Fruit fly (Drosophila melanogaster) whole organism, embryonic: ENCODE measurements around the gene NELF-B.

Experiments
- Atf6 ChIP-seq: fragments of 200-800 bp; sonication (Bioruptor generic); IDR thresholded peaks from 2 replicates; pipeline ENCODE4 v1.3.6; 2022; ENCODE audit warnings: missing biosample characterization, missing genetic modification characterization
- CG10543 ChIP-seq: fragments of 200-800 bp; sonication (Bioruptor generic); optimal IDR thresholded peaks from 3 replicates; lab custom pipeline; 2017; ENCODE audit warnings: missing biosample characterization, mild to moderate bottlenecking, missing genetic modification characterization, moderate library complexity
- CG11398 ChIP-seq: fragments of 200-800 bp; sonication (Bioruptor generic); optimal IDR thresholded peaks from 2 replicates; lab custom pipeline; 2016; ENCODE audit warnings: missing biosample characterization, missing genetic modification characterization
- CG11695 ChIP-seq: fragments of 200-800 bp; sonication (Bioruptor generic); IDR thresholded peaks from 3 replicates; pipeline ENCODE4 v1.3.6; 2022; ENCODE audit warnings: missing biosample characterization, missing genetic modification characterization
- CG12219 ChIP-seq: fragments of 200-800 bp; sonication (Bioruptor generic); optimal IDR thresholded peaks from 3 replicates; lab custom pipeline; 2018; ENCODE audit warnings: missing biosample characterization, mild to moderate bottlenecking, missing genetic modification characterization
- CG13624 ChIP-seq: fragments of 200-800 bp; sonication (Bioruptor generic); optimal IDR thresholded peaks from 2 replicates; lab custom pipeline; 2016; ENCODE audit warnings: missing biosample characterization, missing genetic modification characterization
- CG14014 ChIP-seq: fragments of 200-800 bp; sonication (Bioruptor generic); IDR thresholded peaks from 2 replicates; pipeline ENCODE4 v1.3.6; 2022; ENCODE audit warnings: missing biosample characterization, missing genetic modification characterization
- CG15601 ChIP-seq: fragments of 200-800 bp; sonication (Bioruptor generic); optimal IDR thresholded peaks from 3 replicates; lab custom pipeline; 2019; ENCODE audit warnings: missing biosample characterization, mild to moderate bottlenecking, missing genetic modification characterization, moderate library complexity
- CG1603 ChIP-seq: fragments of 200-800 bp; sonication (Bioruptor generic); optimal IDR thresholded peaks from 2 replicates; lab custom pipeline; 2019; ENCODE audit warnings: missing biosample characterization, mild to moderate bottlenecking, missing genetic modification characterization, moderate library complexity
- CG18476 ChIP-seq: fragments of 200-800 bp; sonication (Bioruptor generic); optimal IDR thresholded peaks from 2 replicates; lab custom pipeline; 2016; ENCODE audit warnings: missing biosample characterization, mild to moderate bottlenecking, missing genetic modification characterization
- CG3281 ChIP-seq: fragments of 200-800 bp; sonication (Bioruptor generic); optimal IDR thresholded peaks from 3 replicates; lab custom pipeline; 2017; ENCODE audit warnings: missing biosample characterization, mild to moderate bottlenecking, missing genetic modification characterization
- CG34376 ChIP-seq: fragments of 200-800 bp; sonication (Bioruptor generic); optimal IDR thresholded peaks from 2 replicates; lab custom pipeline; 2018; ENCODE audit warnings: missing biosample characterization, mild to moderate bottlenecking, missing genetic modification characterization
- CG4424 ChIP-seq: fragments of 200-800 bp; sonication (Bioruptor generic); optimal IDR thresholded peaks from 3 replicates; lab custom pipeline; 2016; ENCODE audit warnings: missing biosample characterization, missing genetic modification characterization
- CG4820 ChIP-seq: fragments of 200-800 bp; sonication (Bioruptor generic); optimal IDR thresholded peaks from 3 replicates; lab custom pipeline; 2016; ENCODE audit warnings: missing biosample characterization, missing genetic modification characterization
- CG6175 ChIP-seq: fragments of 200-800 bp; sonication (Bioruptor generic); IDR thresholded peaks from 3 replicates; pipeline ENCODE4 v1.3.6; 2022; ENCODE audit warnings: missing biosample characterization, missing genetic modification characterization
- CG6254 ChIP-seq: fragments of 200-800 bp; sonication (Bioruptor generic); optimal IDR thresholded peaks from 3 replicates; lab custom pipeline; 2017; ENCODE audit warnings: mild to moderate bottlenecking, missing biosample characterization, missing genetic modification reagents, missing genetic modification characterization
- CG8281 ChIP-seq: fragments of 200-800 bp; sonication (Bioruptor generic); optimal IDR thresholded peaks from 2 replicates; lab custom pipeline; 2018; ENCODE audit warnings: missing biosample characterization, mild to moderate bottlenecking, missing genetic modification characterization, moderate library complexity
- CG8388 ChIP-seq: fragments of 200-800 bp; sonication (Bioruptor generic); optimal IDR thresholded peaks from 2 replicates; lab custom pipeline; 2019; ENCODE audit warnings: missing biosample characterization, mild to moderate bottlenecking, missing genetic modification characterization, moderate library complexity
- CG9817 ChIP-seq: fragments of 200-800 bp; sonication (Bioruptor generic); optimal IDR thresholded peaks from 2 replicates; lab custom pipeline; 2018; ENCODE audit warnings: missing biosample characterization, mild to moderate bottlenecking, missing genetic modification characterization, moderate library complexity
- CoRest ChIP-seq: fragments of 200-800 bp; sonication (Bioruptor generic); optimal IDR thresholded peaks from 3 replicates; lab custom pipeline; 2018; ENCODE audit warnings: missing biosample characterization, mild to moderate bottlenecking, missing genetic modification characterization, moderate library complexity
- Drgx ChIP-seq: fragments of 200-800 bp; sonication (Bioruptor generic); IDR thresholded peaks from 2 replicates; pipeline ENCODE4 v1.3.6; 2022; ENCODE audit warnings: missing biosample characterization, missing genetic modification characterization
- HLHmδ ChIP-seq: fragments of 200-800 bp; sonication (Bioruptor generic); optimal IDR thresholded peaks from 2 replicates; lab custom pipeline; 2018; ENCODE audit warnings: missing biosample characterization, mild to moderate bottlenecking, missing genetic modification characterization, moderate library complexity
- Hand ChIP-seq: fragments of 200-800 bp; sonication (Bioruptor generic); optimal IDR thresholded peaks from 2 replicates; lab custom pipeline; 2017; ENCODE audit warnings: mild to moderate bottlenecking, missing biosample characterization, missing genetic modification reagents, missing genetic modification characterization
- Hsf ChIP-seq: fragments of 200-800 bp; sonication (Bioruptor generic); optimal IDR thresholded peaks from 3 replicates; lab custom pipeline; 2016; ENCODE audit warnings: missing biosample characterization, missing genetic modification characterization
- Max ChIP-seq: fragments of 200-800 bp; sonication (Bioruptor generic); optimal IDR thresholded peaks from 2 replicates; lab custom pipeline; 2016; ENCODE audit warnings: missing biosample characterization, mild to moderate bottlenecking, missing genetic modification characterization
- Ptx1 ChIP-seq: fragments of 200-800 bp; sonication (Bioruptor generic); IDR thresholded peaks from 2 replicates; pipeline ENCODE4 v1.3.6; 2022; ENCODE audit warnings: missing biosample characterization, missing genetic modification characterization
- Spps ChIP-seq: fragments of 200-800 bp; sonication (Bioruptor generic); optimal IDR thresholded peaks from 2 replicates; lab custom pipeline; 2018; ENCODE audit warnings: missing biosample characterization, mild to moderate bottlenecking, missing genetic modification characterization
- Sry-δ ChIP-seq: fragments of 200-800 bp; sonication (Bioruptor generic); optimal IDR thresholded peaks from 2 replicates; lab custom pipeline; 2016; ENCODE audit warnings: missing biosample characterization, missing genetic modification characterization
- TFAM ChIP-seq: fragments of 200-800 bp; sonication (Bioruptor generic); optimal IDR thresholded peaks from 2 replicates; lab custom pipeline; 2017; ENCODE audit warnings: missing biosample characterization, missing genetic modification characterization, inconsistent platforms
- Tbp ChIP-seq: fragments of >200 bp; optimal IDR thresholded peaks from 2 replicates; lab custom pipeline; 2018; ENCODE audit warnings: missing biosample characterization, missing genetic modification characterization
- Vsx1 ChIP-seq: fragments of 200-800 bp; sonication (Bioruptor generic); optimal IDR thresholded peaks from 2 replicates; lab custom pipeline; 2017; ENCODE audit warnings: missing biosample characterization, mild to moderate bottlenecking, missing genetic modification characterization, missing genetic modification reagents
- ase ChIP-seq: fragments of 200-800 bp; sonication (Bioruptor generic); IDR thresholded peaks from 3 replicates; pipeline ENCODE4 v1.3.6; 2022; ENCODE audit warnings: missing biosample characterization, missing genetic modification characterization
- bsh ChIP-seq, 2 experiments: fragments of 200-800 bp; sonication (Bioruptor generic); optimal IDR thresholded peaks; 2 replicates each; lab custom pipeline; 2017 to 2018; ENCODE audit warnings: mild to moderate bottlenecking in 2 of 2, missing biosample characterization in 2 of 2, missing genetic modification characterization in 2 of 2, moderate library complexity in 1 of 2
- chm ChIP-seq: fragments of 200-800 bp; sonication (Bioruptor generic); IDR thresholded peaks from 2 replicates; pipeline ENCODE4 v1.3.6; 2022; ENCODE audit warnings: missing biosample characterization, missing genetic modification characterization
- crc ChIP-seq: fragments of 200-800 bp; sonication (Bioruptor generic); optimal IDR thresholded peaks from 2 replicates; lab custom pipeline; 2016; ENCODE audit warnings: missing biosample characterization, missing genetic modification characterization
- emc ChIP-seq: fragments of 200-800 bp; sonication (Bioruptor generic); optimal IDR thresholded peaks from 2 replicates; lab custom pipeline; 2016; ENCODE audit warnings: missing biosample characterization, missing genetic modification characterization
- fd64A ChIP-seq: fragments of 200-800 bp; sonication (Bioruptor generic); optimal IDR thresholded peaks from 3 replicates; lab custom pipeline; 2018; ENCODE audit warnings: missing biosample characterization, mild to moderate bottlenecking, missing genetic modification characterization
- her ChIP-seq: fragments of 200-800 bp; sonication (Bioruptor generic); optimal IDR thresholded peaks from 2 replicates; lab custom pipeline; 2016; ENCODE audit warnings: missing biosample characterization, missing genetic modification characterization
- lola ChIP-seq, 3 experiments: fragments of >200 bp in 2 of 3; fragments of 200-800 bp in 1 of 3; sonication (Bioruptor generic) in 1 of 3; optimal IDR thresholded peaks; 2 replicates each; lab custom pipeline; 2017 to 2019; ENCODE audit warnings: missing biosample characterization in 3 of 3, missing genetic modification characterization in 3 of 3, mild to moderate bottlenecking in 1 of 3, moderate library complexity in 1 of 3
- nom ChIP-seq: fragments of 200-800 bp; sonication (Bioruptor generic); optimal IDR thresholded peaks from 2 replicates; lab custom pipeline; 2017; ENCODE audit warnings: missing biosample characterization, missing genetic modification characterization, mild to moderate bottlenecking, moderate library complexity, missing genetic modification reagents
- pan ChIP-seq, 4 experiments: fragments of >200 bp in 3 of 4; fragments of 200-800 bp in 1 of 4; sonication (Bioruptor generic) in 1 of 4; optimal IDR thresholded peaks in 3 of 4; IDR thresholded peaks in 1 of 4; 2 replicates each; pipeline versions ENCODE4 v1.3.6 to Lab custom; 2017 to 2022; ENCODE audit warnings: missing biosample characterization in 2 of 4, missing genetic modification characterization in 2 of 4, mixed read lengths in 1 of 4
- peb ChIP-seq: fragments of 200-800 bp; sonication (Bioruptor generic); IDR thresholded peaks from 2 replicates; pipeline ENCODE4 v1.3.6; 2022; ENCODE audit warnings: missing biosample characterization, missing genetic modification characterization
- sc ChIP-seq, 3 experiments: fragments of >200 bp in 2 of 3; fragments of 200-800 bp in 1 of 3; sonication (Bioruptor generic) in 1 of 3; optimal IDR thresholded peaks; 2 replicates in 2 of 3; 3 replicates in 1 of 3; lab custom pipeline; 2017; ENCODE audit warnings: mild to moderate bottlenecking in 1 of 3, missing biosample characterization in 1 of 3, missing genetic modification characterization in 1 of 3, missing genetic modification reagents in 1 of 3
- sob ChIP-seq: fragments of 200-800 bp; sonication (Bioruptor generic); IDR thresholded peaks from 2 replicates; pipeline ENCODE4 v1.3.6; 2022; ENCODE audit warnings: missing biosample characterization, missing genetic modification characterization
- stc ChIP-seq: fragments of 200-800 bp; sonication (Bioruptor generic); IDR thresholded peaks from 2 replicates; pipeline ENCODE4 v1.3.6; 2022; ENCODE audit warnings: missing biosample characterization, missing genetic modification characterization
- unc-4 ChIP-seq: fragments of 200-800 bp; sonication (Bioruptor generic); IDR thresholded peaks from 2 replicates; pipeline ENCODE4 v1.3.6; 2022; ENCODE audit warnings: missing biosample characterization, missing genetic modification characterization; ENCODE audit not compliant: partially characterized antibody
- wdn ChIP-seq: fragments of 200-800 bp; sonication (Bioruptor generic); IDR thresholded peaks from 2 replicates; pipeline ENCODE4 v1.3.6; 2022; ENCODE audit warnings: missing biosample characterization, missing genetic modification characterization

Gene NELF-B

DNA sequence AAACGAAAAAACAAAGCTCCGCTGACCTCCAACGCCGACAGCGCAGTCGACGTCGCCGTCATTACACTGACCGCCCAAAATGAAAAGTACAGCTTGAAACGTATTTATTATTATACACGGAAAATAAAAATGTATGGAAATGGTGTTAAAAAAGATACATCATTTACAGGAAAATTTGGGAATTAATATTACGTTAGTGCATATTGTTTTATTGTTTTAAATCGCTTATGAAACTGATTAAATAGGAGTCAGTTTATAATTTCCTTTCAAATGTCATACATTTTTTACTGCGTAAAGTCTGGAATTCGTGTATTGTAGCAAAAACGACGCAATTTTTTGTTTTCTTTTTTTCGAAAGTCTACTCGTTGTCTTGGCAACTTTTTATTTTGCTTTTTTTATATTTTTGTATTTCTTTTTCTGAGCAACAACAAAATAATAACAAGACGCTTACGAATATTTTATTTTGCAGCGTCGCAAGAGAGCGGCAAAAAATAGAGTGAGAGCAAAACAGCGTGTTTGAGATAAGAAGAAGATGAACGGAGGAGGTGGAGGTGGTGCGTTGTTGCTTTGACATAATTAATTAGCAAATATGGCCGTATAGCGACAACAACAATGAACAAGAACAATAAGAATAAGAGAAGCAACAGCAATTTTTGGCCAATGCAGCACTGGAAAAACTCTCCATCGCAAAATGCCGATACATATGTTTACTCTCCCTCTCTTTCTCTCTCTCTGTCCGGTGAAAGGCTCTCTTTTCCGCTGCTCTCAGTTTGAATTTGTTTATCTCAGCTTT is 36.0 kb downstream of the NELF-B start (continued):
- TF ChIP-seq CG14014 (GFP tag; lab: Robert Waterston, UW) (peak; percentile 73), Spps (tag; lab: Kevin White, UChicago) (peak; percentile 34), CG4820 (GFP tag; lab: Kevin White, UChicago) (peak; percentile 51), Vsx1 (peak; percentile 19), CG34376 (GFP tag; lab: Kevin White, UChicago) (no peak), lola (GFP tag; optimal IDR thresholded peaks at IDR 0.05; lab: Kevin White, UChicago) (peak in 1 of 3 experiments; percentile 27), CG4424 (GFP tag; lab: Kevin White, UChicago) (peak; percentile 78), CG11398 (peak; percentile 43), nom (GFP tag; lab: Kevin White, UChicago) (peak; percentile 97), CG1603 (tag; lab: Kevin White, UChicago) (peak; percentile 48), sc (optimal IDR thresholded peaks at IDR 0.05; lab: Kevin White, UChicago) (no peak), sc (GFP tag; optimal IDR thresholded peaks at IDR 0.05; lab: Kevin White, UChicago) (no peak), CG8281 (peak; percentile 10), bsh (GFP tag; optimal IDR thresholded peaks at IDR 0.05; lab: Kevin White, UChicago) (peak; percentile 69 to 82), CoRest (peak; percentile 82), CG15601 (tag; lab: Kevin White, UChicago) (peak; percentile 21), chm (GFP tag; lab: Robert Waterston, UW) (no peak), unc-4 (GFP tag; lab: Robert Waterston, UW) (0 out of 2 replicates have a peak, but pooled peaks have one; percentile 13), peb (GFP tag; lab: Robert Waterston, UW) (no peak), CG18476 (GFP tag; lab: Kevin White, UChicago) (peak; percentile 68), CG6254 (peak; percentile 2), Max (peak; percentile 77), HLHmδ (GFP tag; lab: Kevin White, UChicago) (no peak), Sry-δ (GFP tag; lab: Kevin White, UChicago) (peak; percentile 25), CG8388 (GFP tag; lab: Kevin White, UChicago) (peak; percentile 69), Hand (GFP tag; lab: Kevin White, UChicago) (peak; percentile 56), Ptx1 (GFP tag; lab: Robert Waterston, UW) (peak; percentile 75), Hsf (GFP tag; lab: Kevin White, UChicago) (peak; percentile 76), pan (optimal IDR thresholded peaks at IDR 0.05; lab: Kevin White, UChicago) (no peak), pan (GFP tag; optimal IDR thresholded peaks at IDR 0.05 in 1 of 2, IDR thresholded peaks at IDR 0.05 in 1 of 2) (peak in 1 of 2 experiments; percentile 62), wdn (GFP tag; lab: Robert Waterston, UW) (peak; percentile 71), CG11695 (GFP tag; lab: Robert Waterston, UW) (peak; percentile 78), Atf6 (peak; percentile 93), her (GFP tag; lab: Kevin White, UChicago) (peak; percentile 53), CG3281 (GFP tag; lab: Kevin White, UChicago) (peak; percentile 87), stc (GFP tag; lab: Robert Waterston, UW) (peak; percentile 64; the same call in 1 of the 2 replicates), CG9817 (tag; lab: Kevin White, UChicago) (peak; percentile 68), CG6175 (GFP tag; lab: Robert Waterston, UW) (no peak), CG13624 (peak; percentile 88), sob (peak; percentile 34; the same call in 1 of the 2 replicates), crc (peak; percentile 17), emc (GFP tag; lab: Kevin White, UChicago) (peak; percentile 63), CG10543 (GFP tag; lab: Kevin White, UChicago) (peak; percentile 56), fd64A (peak; percentile 20), ase (GFP tag; lab: Robert Waterston, UW) (peak; percentile 47; the same call in 1 of the 3 replicates), CG12219 (GFP tag; lab: Kevin White, UChicago) (peak; percentile 31), TFAM (GFP tag; lab: Kevin White, UChicago) (peak; percentile 14), Drgx (GFP tag; lab: Robert Waterston, UW) (peak; percentile 77), Tbp (no peak)
